Fruit fly (Drosophila melanogaster) whole organism, embryonic: ENCODE data around the gene CG31358.

Experiments used
- Bdp1 ChIP-seq: fragments of 200-800 bp; sonication (Bioruptor generic); optimal IDR thresholded peaks from 3 replicates; lab custom pipeline; 2016; ENCODE audit warnings: missing biosample characterization, missing genetic modification characterization
- CG10959 ChIP-seq: fragments of 200-800 bp; sonication (Bioruptor generic); IDR thresholded peaks from 2 replicates; pipeline ENCODE4 v1.3.6; 2022; ENCODE audit warnings: missing biosample characterization, missing genetic modification characterization
- CG11093 ChIP-seq: fragments of 200-800 bp; sonication (Bioruptor generic); IDR thresholded peaks from 3 replicates; pipeline ENCODE4 v1.3.6; 2022; ENCODE audit warnings: missing biosample characterization, missing genetic modification characterization
- CG12744 ChIP-seq: fragments of 200-800 bp; sonication (Bioruptor generic); optimal IDR thresholded peaks from 2 replicates; lab custom pipeline; 2016; ENCODE audit warnings: missing biosample characterization, missing genetic modification characterization
- CG14014 ChIP-seq: fragments of 200-800 bp; sonication (Bioruptor generic); IDR thresholded peaks from 2 replicates; pipeline ENCODE4 v1.3.6; 2022; ENCODE audit warnings: missing biosample characterization, missing genetic modification characterization
- CG16813 ChIP-seq: fragments of 200-800 bp; sonication (Bioruptor generic); IDR thresholded peaks from 3 replicates; pipeline ENCODE4 v1.3.6; 2022; ENCODE audit warnings: missing biosample characterization, missing genetic modification characterization; ENCODE audit not compliant: partially characterized antibody
- CG17328 ChIP-seq: fragments of 200-800 bp; sonication (Bioruptor generic); IDR thresholded peaks from 2 replicates; pipeline ENCODE4 v1.3.6; 2022; ENCODE audit warnings: missing biosample characterization, missing genetic modification characterization
- CG1792 ChIP-seq: fragments of 200-800 bp; sonication (Bioruptor generic); optimal IDR thresholded peaks from 2 replicates; lab custom pipeline; 2016; ENCODE audit warnings: missing biosample characterization, missing genetic modification characterization
- CG18764 ChIP-seq: fragments of 200-800 bp; sonication (Bioruptor generic); optimal IDR thresholded peaks from 3 replicates; lab custom pipeline; 2016; ENCODE audit warnings: missing biosample characterization, missing genetic modification characterization
- CG2889 ChIP-seq: fragments of 200-800 bp; sonication (Bioruptor generic); IDR thresholded peaks from 3 replicates; pipeline ENCODE4 v1.3.6; 2022; ENCODE audit warnings: missing biosample characterization, missing genetic modification characterization
- CG3163 ChIP-seq: fragments of 200-800 bp; sonication (Bioruptor generic); optimal IDR thresholded peaks from 3 replicates; lab custom pipeline; 2016; ENCODE audit warnings: missing biosample characterization, missing genetic modification characterization
- CG32767 ChIP-seq: fragments of 200-800 bp; sonication (Bioruptor generic); IDR thresholded peaks from 2 replicates; pipeline ENCODE4 v1.3.6; 2022; ENCODE audit warnings: missing biosample characterization, missing genetic modification characterization
- CG5245 ChIP-seq: fragments of 200-800 bp; sonication (Bioruptor generic); optimal IDR thresholded peaks from 3 replicates; lab custom pipeline; 2016; ENCODE audit warnings: missing biosample characterization, missing genetic modification characterization
- CG6683 ChIP-seq: fragments of 200-800 bp; sonication (Bioruptor generic); optimal IDR thresholded peaks from 2 replicates; lab custom pipeline; 2017; ENCODE audit warnings: missing biosample characterization, mild to moderate bottlenecking, missing genetic modification characterization, missing genetic modification reagents
- CG6765 ChIP-seq: fragments of 200-800 bp; sonication (Bioruptor generic); optimal IDR thresholded peaks from 3 replicates; lab custom pipeline; 2017; ENCODE audit warnings: missing biosample characterization, mild to moderate bottlenecking, missing genetic modification characterization
- CG6813 ChIP-seq: fragments of 200-800 bp; sonication (Bioruptor generic); optimal IDR thresholded peaks from 2 replicates; lab custom pipeline; 2017; ENCODE audit warnings: missing biosample characterization, missing genetic modification characterization, mild to moderate bottlenecking, moderate library complexity, missing genetic modification reagents
- CG6854 ChIP-seq: fragments of 200-800 bp; sonication (Bioruptor generic); optimal IDR thresholded peaks from 3 replicates; lab custom pipeline; 2017; ENCODE audit warnings: missing biosample characterization, mild to moderate bottlenecking, missing genetic modification characterization
- CG7963 ChIP-seq: fragments of 200-800 bp; sonication (Bioruptor generic); IDR thresholded peaks from 3 replicates; pipeline ENCODE4 v1.3.6; 2022; ENCODE audit warnings: missing biosample characterization, missing genetic modification characterization; ENCODE audit not compliant: partially characterized antibody
- E2f2 ChIP-seq: fragments of 200-800 bp; sonication (Bioruptor generic); IDR thresholded peaks from 2 replicates; pipeline ENCODE4 v1.3.6; 2022; ENCODE audit warnings: missing biosample characterization, missing genetic modification characterization
- Hsf ChIP-seq: fragments of 200-800 bp; sonication (Bioruptor generic); optimal IDR thresholded peaks from 3 replicates; lab custom pipeline; 2016; ENCODE audit warnings: missing biosample characterization, missing genetic modification characterization
- Meics ChIP-seq: fragments of 200-800 bp; sonication (Bioruptor generic); optimal IDR thresholded peaks from 2 replicates; lab custom pipeline; 2017; ENCODE audit warnings: missing biosample characterization, mild to moderate bottlenecking, missing genetic modification characterization
- Pdp1 ChIP-seq, 2 experiments: fragments of 200-800 bp; sonication (Bioruptor generic); optimal IDR thresholded peaks; 3 replicates each; lab custom pipeline; 2016; ENCODE audit warnings: missing biosample characterization in 2 of 2, missing genetic modification characterization in 2 of 2, mild to moderate bottlenecking in 1 of 2, moderate library complexity in 1 of 2
- Rfx ChIP-seq: fragments of 200-800 bp; sonication (Bioruptor generic); IDR thresholded peaks from 2 replicates; pipeline ENCODE4 v1.3.6; 2022; ENCODE audit warnings: missing biosample characterization, missing genetic modification characterization
- Sox100B ChIP-seq: fragments of 200-800 bp; sonication (Bioruptor generic); optimal IDR thresholded peaks from 3 replicates; lab custom pipeline; 2018; ENCODE audit warnings: missing biosample characterization, mild to moderate bottlenecking, missing genetic modification characterization
- Trl ChIP-seq, 3 experiments: fragments of >200 bp in 2 of 3; fragments of 200-800 bp in 1 of 3; sonication (Bioruptor generic) in 1 of 3; optimal IDR thresholded peaks; 2 replicates in 1 of 3; 3 replicates in 2 of 3; lab custom pipeline; 2016 to 2017; ENCODE audit warnings: missing biosample characterization in 1 of 3, missing genetic modification characterization in 1 of 3
- Xbp1 ChIP-seq: fragments of 200-800 bp; sonication (Bioruptor generic); optimal IDR thresholded peaks from 3 replicates; lab custom pipeline; 2016; ENCODE audit warnings: missing biosample characterization, mild to moderate bottlenecking, missing genetic modification characterization
- Xrp1 ChIP-seq: fragments of 200-800 bp; sonication (Bioruptor generic); IDR thresholded peaks from 2 replicates; pipeline ENCODE4 v1.3.6; 2022; ENCODE audit warnings: missing biosample characterization, missing genetic modification characterization
- ac ChIP-seq: fragments of 200-800 bp; sonication (Bioruptor generic); optimal IDR thresholded peaks from 3 replicates; lab custom pipeline; 2017; ENCODE audit warnings: missing biosample characterization, mild to moderate bottlenecking, missing genetic modification characterization
- al ChIP-seq: fragments of 200-800 bp; sonication (Bioruptor generic); IDR thresholded peaks from 2 replicates; pipeline ENCODE4 v1.3.6; 2022; ENCODE audit warnings: missing biosample characterization, missing genetic modification characterization
- ash1 ChIP-seq: fragments of 200-800 bp; sonication (Bioruptor generic); optimal IDR thresholded peaks from 2 replicates; lab custom pipeline; 2018; ENCODE audit warnings: missing biosample characterization, mild to moderate bottlenecking, missing genetic modification characterization
- bbx ChIP-seq: fragments of 200-800 bp; sonication (Bioruptor generic); IDR thresholded peaks from 2 replicates; pipeline ENCODE4 v1.3.6; 2022; ENCODE audit warnings: missing biosample characterization, missing genetic modification characterization; ENCODE audit not compliant: partially characterized antibody
- caup ChIP-seq: fragments of 200-800 bp; sonication (Bioruptor generic); optimal IDR thresholded peaks from 3 replicates; lab custom pipeline; 2017; ENCODE audit warnings: missing biosample characterization, mild to moderate bottlenecking, missing genetic modification characterization, moderate library complexity; ENCODE audit not compliant: severe bottlenecking
- chif ChIP-seq, 2 experiments: fragments of 200-800 bp; sonication (Bioruptor generic); optimal IDR thresholded peaks; 3 replicates each; lab custom pipeline; 2016; ENCODE audit warnings: missing biosample characterization in 2 of 2, missing genetic modification characterization in 2 of 2
- disco-r ChIP-seq: fragments of 200-800 bp; sonication (Bioruptor generic); optimal IDR thresholded peaks from 2 replicates; lab custom pipeline; 2016; ENCODE audit warnings: missing biosample characterization, missing genetic modification characterization
- fd3F ChIP-seq: fragments of 200-800 bp; sonication (Bioruptor generic); optimal IDR thresholded peaks from 2 replicates; lab custom pipeline; 2018; ENCODE audit warnings: missing biosample characterization, mild to moderate bottlenecking, missing genetic modification characterization, moderate library complexity
- gcm2 ChIP-seq: fragments of 200-800 bp; sonication (Bioruptor generic); optimal IDR thresholded peaks from 2 replicates; lab custom pipeline; 2016; ENCODE audit warnings: missing biosample characterization, missing genetic modification characterization
- gem ChIP-seq: fragments of 200-800 bp; sonication (Bioruptor generic); optimal IDR thresholded peaks from 2 replicates; lab custom pipeline; 2019; ENCODE audit warnings: missing biosample characterization, mild to moderate bottlenecking, missing genetic modification characterization, moderate library complexity
- ind ChIP-seq: fragments of 200-800 bp; sonication (Bioruptor generic); optimal IDR thresholded peaks from 3 replicates; lab custom pipeline; 2016; ENCODE audit warnings: missing biosample characterization, missing genetic modification characterization
- jing ChIP-seq: fragments of 200-800 bp; sonication (Bioruptor generic); optimal IDR thresholded peaks from 2 replicates; lab custom pipeline; 2018; ENCODE audit warnings: missing biosample characterization, mild to moderate bottlenecking, missing genetic modification characterization
- lmd ChIP-seq: fragments of 200-800 bp; sonication (Bioruptor generic); IDR thresholded peaks from 2 replicates; pipeline ENCODE4 v1.3.6; 2022; ENCODE audit warnings: missing biosample characterization, missing genetic modification characterization
- nerfin-2 ChIP-seq: fragments of 200-800 bp; sonication (Bioruptor generic); IDR thresholded peaks from 2 replicates; pipeline ENCODE4 v1.3.6; 2022; ENCODE audit warnings: missing biosample characterization, missing genetic modification characterization; ENCODE audit not compliant: partially characterized antibody
- nom ChIP-seq: fragments of 200-800 bp; sonication (Bioruptor generic); optimal IDR thresholded peaks from 2 replicates; lab custom pipeline; 2017; ENCODE audit warnings: missing biosample characterization, missing genetic modification characterization, mild to moderate bottlenecking, moderate library complexity, missing genetic modification reagents
- org-1 ChIP-seq: fragments of 200-800 bp; sonication (Bioruptor generic); optimal IDR thresholded peaks from 2 replicates; lab custom pipeline; 2017; ENCODE audit warnings: missing biosample characterization, missing genetic modification characterization
- rib ChIP-seq: fragments of 200-800 bp; sonication (Bioruptor generic); IDR thresholded peaks from 2 replicates; pipeline ENCODE4 v1.3.6; 2022; ENCODE audit warnings: missing biosample characterization, missing genetic modification characterization
- sd ChIP-seq: fragments of 200-800 bp; sonication (Bioruptor generic); optimal IDR thresholded peaks from 3 replicates; lab custom pipeline; 2018; ENCODE audit warnings: missing biosample characterization, mild to moderate bottlenecking, missing genetic modification characterization, moderate library complexity
- sr ChIP-seq: fragments of 200-800 bp; sonication (Bioruptor generic); IDR thresholded peaks from 3 replicates; pipeline ENCODE4 v1.3.6; 2022; ENCODE audit warnings: missing biosample characterization, missing genetic modification characterization
- ssp ChIP-seq: fragments of 200-800 bp; sonication (Bioruptor generic); IDR thresholded peaks from 2 replicates; pipeline ENCODE4 v1.3.6; 2022; ENCODE audit warnings: missing biosample characterization, missing genetic modification characterization
- trh ChIP-seq: fragments of 200-800 bp; sonication (Bioruptor generic); optimal IDR thresholded peaks from 2 replicates; lab custom pipeline; 2016; ENCODE audit warnings: missing biosample characterization, missing genetic modification characterization
- zf30C ChIP-seq: fragments of 200-800 bp; sonication (Bioruptor generic); optimal IDR thresholded peaks from 3 replicates; lab custom pipeline; 2018; ENCODE audit warnings: missing biosample characterization, mild to moderate bottlenecking, missing genetic modification characterization

CG31358 gene

dm6 chr3R:12010202-12010824 is 21.2 kb downstream of the CG31358 start, which contains the start of the genes KLHL18 and GCC185 (continued):
- TF ChIP-seq CG6854 (GFP tag; lab: Kevin White, UChicago) (no peak), CG6683 (peak; percentile 27), sd (tag; lab: Kevin White, UChicago) (no peak), gem (tag; lab: Kevin White, UChicago) (peak; percentile 86), Sox100B (no peak), CG12744 (GFP tag; lab: Kevin White, UChicago) (peak; percentile 52), disco-r (no peak), CG16813 (GFP tag; lab: Robert Waterston, UW) (peak; percentile 89), CG3163 (GFP tag; lab: Kevin White, UChicago) (no peak), bbx (peak; percentile 62), Bdp1 (GFP tag; lab: Kevin White, UChicago) (peak; percentile 26), al (GFP tag; lab: Robert Waterston, UW) (peak; percentile 83), nom (GFP tag; lab: Kevin White, UChicago) (no peak), ssp (GFP tag; lab: Robert Waterston, UW) (peak; percentile 79), lmd (GFP tag; lab: Robert Waterston, UW) (peak; percentile 86), Meics (GFP tag; lab: Kevin White, UChicago) (peak; percentile 69), jing (GFP tag; lab: Kevin White, UChicago) (no peak), nerfin-2 (GFP tag; lab: Robert Waterston, UW) (peak; percentile 57), caup (GFP tag; lab: Kevin White, UChicago) (no peak), CG6813 (GFP tag; lab: Kevin White, UChicago) (no peak), CG6765 (no peak), rib (no peak), sr (GFP tag; lab: Robert Waterston, UW) (no peak), CG7963 (GFP tag; lab: Robert Waterston, UW) (no peak), fd3F (GFP tag; lab: Kevin White, UChicago) (peak; percentile 62), zf30C (GFP tag; lab: Kevin White, UChicago) (no peak), E2f2 (GFP tag; lab: Robert Waterston, UW) (no peak; the same call in 1 of the 2 replicates), Hsf (peak; percentile 74), CG11093 (GFP tag; lab: Robert Waterston, UW) (peak; percentile 66; the same call in 2 of the 3 replicates), ash1 (GFP tag; lab: Kevin White, UChicago) (no peak), CG32767 (no peak), chif (GFP tag; optimal IDR thresholded peaks at IDR 0.05; lab: Kevin White, UChicago) (peak; percentile 53 to 59), CG5245 (peak; percentile 51), ind (GFP tag; lab: Kevin White, UChicago) (peak; percentile 91), CG17328 (GFP tag; lab: Robert Waterston, UW) (no peak), Trl (optimal IDR thresholded peaks at IDR 0.05; lab: Kevin White, UChicago) (no peak), Trl (GFP tag; optimal IDR thresholded peaks at IDR 0.05; lab: Kevin White, UChicago) (peak; percentile 39), Rfx (GFP tag; lab: Robert Waterston, UW) (peak; percentile 80), gcm2 (no peak), org-1 (no peak), trh (GFP tag; lab: Kevin White, UChicago) (peak; percentile 50), Pdp1 (GFP tag; optimal IDR thresholded peaks at IDR 0.05; lab: Kevin White, UChicago) (peak in 1 of 2 experiments; percentile 77), Xrp1 (GFP tag; lab: Robert Waterston, UW) (peak; percentile 74), CG1792 (GFP tag; lab: Kevin White, UChicago) (peak; percentile 54), CG14014 (GFP tag; lab: Robert Waterston, UW) (no peak; the same call in 1 of the 2 replicates), CG10959 (GFP tag; lab: Robert Waterston, UW) (peak; percentile 51; the same call in 1 of the 2 replicates), Xbp1 (GFP tag; lab: Kevin White, UChicago) (peak; percentile 85), CG2889 (GFP tag; lab: Robert Waterston, UW) (peak; percentile 59; the same call in 1 of the 3 replicates), ac (GFP tag; lab: Kevin White, UChicago) (no peak), CG18764 (GFP tag; lab: Kevin White, UChicago) (peak; percentile 69)
